Fruit fly (Drosophila melanogaster) whole organism, embryonic: Measurements from ENCODE around the gene asun.

Experiments used
- Antp ChIP-seq: fragments of 200-800 bp; sonication (Bioruptor generic); optimal IDR thresholded peaks from 3 replicates; lab custom pipeline; 2016; ENCODE audit warnings: missing biosample characterization, missing genetic modification characterization
- Atf-2 ChIP-seq: fragments of 200-800 bp; sonication (Bioruptor generic); optimal IDR thresholded peaks from 2 replicates; lab custom pipeline; 2016; ENCODE audit warnings: missing biosample characterization, missing genetic modification characterization
- B-H2 ChIP-seq: fragments of 200-800 bp; sonication (Bioruptor generic); optimal IDR thresholded peaks from 2 replicates; lab custom pipeline; 2018; ENCODE audit warnings: missing biosample characterization, mild to moderate bottlenecking, missing genetic modification characterization
- CG10147 ChIP-seq: fragments of 200-800 bp; sonication (Bioruptor generic); optimal IDR thresholded peaks from 2 replicates; lab custom pipeline; 2019; ENCODE audit warnings: missing biosample characterization, mild to moderate bottlenecking, missing genetic modification characterization, moderate library complexity
- CG10267 ChIP-seq: fragments of 200-800 bp; sonication (Bioruptor generic); optimal IDR thresholded peaks from 2 replicates; lab custom pipeline; 2018; ENCODE audit warnings: missing biosample characterization, mild to moderate bottlenecking, missing genetic modification characterization, moderate library complexity
- CG12155 ChIP-seq: fragments of 200-800 bp; sonication (Bioruptor generic); optimal IDR thresholded peaks from 3 replicates; lab custom pipeline; 2016; ENCODE audit warnings: missing biosample characterization, missing genetic modification characterization
- CG12219 ChIP-seq: fragments of 200-800 bp; sonication (Bioruptor generic); optimal IDR thresholded peaks from 3 replicates; lab custom pipeline; 2018; ENCODE audit warnings: missing biosample characterization, mild to moderate bottlenecking, missing genetic modification characterization
- CG12744 ChIP-seq: fragments of 200-800 bp; sonication (Bioruptor generic); optimal IDR thresholded peaks from 2 replicates; lab custom pipeline; 2016; ENCODE audit warnings: missing biosample characterization, missing genetic modification characterization
- CG15696 ChIP-seq: fragments of 200-800 bp; sonication (Bioruptor generic); optimal IDR thresholded peaks from 2 replicates; lab custom pipeline; 2019; ENCODE audit warnings: missing biosample characterization, mild to moderate bottlenecking, missing genetic modification characterization, moderate library complexity
- CG16863 ChIP-seq: fragments of 200-800 bp; sonication (Bioruptor generic); optimal IDR thresholded peaks from 3 replicates; lab custom pipeline; 2016; ENCODE audit warnings: missing biosample characterization, missing genetic modification characterization
- CG17328 ChIP-seq: fragments of 200-800 bp; sonication (Bioruptor generic); IDR thresholded peaks from 2 replicates; pipeline ENCODE4 v1.3.6; 2022; ENCODE audit warnings: missing biosample characterization, missing genetic modification characterization
- CG17385 ChIP-seq: fragments of 200-800 bp; sonication (Bioruptor generic); optimal IDR thresholded peaks from 3 replicates; lab custom pipeline; 2018; ENCODE audit warnings: missing biosample characterization, mild to moderate bottlenecking, missing genetic modification characterization
- CG17912 ChIP-seq: fragments of 200-800 bp; sonication (Bioruptor generic); optimal IDR thresholded peaks from 2 replicates; lab custom pipeline; 2018; ENCODE audit warnings: missing biosample characterization, mild to moderate bottlenecking, missing genetic modification characterization
- CG18619 ChIP-seq: fragments of 200-800 bp; sonication (Bioruptor generic); optimal IDR thresholded peaks from 3 replicates; lab custom pipeline; 2017; ENCODE audit warnings: missing biosample characterization, mild to moderate bottlenecking, missing genetic modification characterization
- CG2202 ChIP-seq: fragments of 200-800 bp; sonication (Bioruptor generic); optimal IDR thresholded peaks from 2 replicates; lab custom pipeline; 2018; ENCODE audit warnings: missing biosample characterization, mild to moderate bottlenecking, missing genetic modification characterization
- CG3065 ChIP-seq: fragments of 200-800 bp; sonication (Bioruptor generic); optimal IDR thresholded peaks from 2 replicates; lab custom pipeline; 2016; ENCODE audit warnings: missing biosample characterization, missing genetic modification characterization
- CG33557 ChIP-seq: fragments of 200-800 bp; sonication (Bioruptor generic); optimal IDR thresholded peaks from 2 replicates; lab custom pipeline; 2019; ENCODE audit warnings: missing biosample characterization, mild to moderate bottlenecking, missing genetic modification characterization, moderate library complexity
- CG3995 ChIP-seq: fragments of 200-800 bp; sonication (Bioruptor generic); optimal IDR thresholded peaks from 3 replicates; lab custom pipeline; 2016; ENCODE audit warnings: missing biosample characterization, missing genetic modification characterization
- CG7839 ChIP-seq: fragments of 200-800 bp; sonication (Bioruptor generic); optimal IDR thresholded peaks from 3 replicates; lab custom pipeline; 2018; ENCODE audit warnings: missing biosample characterization, mild to moderate bottlenecking, missing genetic modification characterization, moderate library complexity
- CG7987 ChIP-seq: fragments of 200-800 bp; sonication (Bioruptor generic); optimal IDR thresholded peaks from 2 replicates; lab custom pipeline; 2018; ENCODE audit warnings: missing biosample characterization, mild to moderate bottlenecking, missing genetic modification characterization, moderate library complexity
- CHES-1-like ChIP-seq: fragments of 200-800 bp; sonication (Bioruptor generic); optimal IDR thresholded peaks from 2 replicates; lab custom pipeline; 2016; ENCODE audit warnings: missing biosample characterization, missing genetic modification characterization
- D ChIP-seq, 2 experiments: fragments of 200-800 bp in 1 of 2; fragments of >200 bp in 1 of 2; sonication (Bioruptor generic) in 1 of 2; optimal IDR thresholded peaks; 2 replicates in 1 of 2; 3 replicates in 1 of 2; lab custom pipeline; 2017; ENCODE audit warnings: mild to moderate bottlenecking in 1 of 2, missing biosample characterization in 1 of 2, missing genetic modification characterization in 1 of 2, missing genetic modification reagents in 1 of 2
- Dref ChIP-seq: fragments of 200-800 bp; sonication (Bioruptor generic); IDR thresholded peaks from 2 replicates; pipeline ENCODE4 v1.3.6; 2022; ENCODE audit warnings: missing biosample characterization, missing genetic modification characterization
- ERR ChIP-seq: fragments of 200-800 bp; sonication (Bioruptor generic); optimal IDR thresholded peaks from 2 replicates; lab custom pipeline; 2016; ENCODE audit warnings: missing biosample characterization, missing genetic modification characterization
- Eip74EF ChIP-seq, 2 experiments: fragments of 200-800 bp in 1 of 2; fragments of >200 bp in 1 of 2; sonication (Bioruptor generic) in 1 of 2; optimal IDR thresholded peaks; 2 replicates each; lab custom pipeline; 2017 to 2019; ENCODE audit warnings: missing biosample characterization in 2 of 2, missing genetic modification characterization in 2 of 2, mild to moderate bottlenecking in 1 of 2, moderate library complexity in 1 of 2
- Myb ChIP-seq: fragments of 200-800 bp; sonication (Bioruptor generic); optimal IDR thresholded peaks from 2 replicates; lab custom pipeline; 2016; ENCODE audit warnings: missing biosample characterization, missing genetic modification characterization
- NC2β ChIP-seq: fragments of 200-800 bp; sonication (Bioruptor generic); optimal IDR thresholded peaks from 2 replicates; lab custom pipeline; 2016; ENCODE audit warnings: missing biosample characterization, missing genetic modification characterization
- NfI ChIP-seq: fragments of 200-800 bp; sonication (Bioruptor generic); optimal IDR thresholded peaks from 3 replicates; lab custom pipeline; 2018; ENCODE audit warnings: missing biosample characterization, mild to moderate bottlenecking, missing genetic modification characterization, moderate library complexity
- PHDP ChIP-seq: fragments of 200-800 bp; sonication (Bioruptor generic); optimal IDR thresholded peaks from 3 replicates; lab custom pipeline; 2018; ENCODE audit warnings: missing biosample characterization, mild to moderate bottlenecking, missing genetic modification characterization, moderate library complexity
- Pdp1 ChIP-seq, 2 experiments: fragments of 200-800 bp; sonication (Bioruptor generic); optimal IDR thresholded peaks; 3 replicates each; lab custom pipeline; 2016; ENCODE audit warnings: missing biosample characterization in 2 of 2, missing genetic modification characterization in 2 of 2, mild to moderate bottlenecking in 1 of 2, moderate library complexity in 1 of 2
- Spps ChIP-seq: fragments of 200-800 bp; sonication (Bioruptor generic); optimal IDR thresholded peaks from 2 replicates; lab custom pipeline; 2018; ENCODE audit warnings: missing biosample characterization, mild to moderate bottlenecking, missing genetic modification characterization
- Sry-δ ChIP-seq: fragments of 200-800 bp; sonication (Bioruptor generic); optimal IDR thresholded peaks from 2 replicates; lab custom pipeline; 2016; ENCODE audit warnings: missing biosample characterization, missing genetic modification characterization
- Tbp ChIP-seq: fragments of >200 bp; optimal IDR thresholded peaks from 2 replicates; lab custom pipeline; 2018; ENCODE audit warnings: missing biosample characterization, missing genetic modification characterization
- al ChIP-seq: fragments of 200-800 bp; sonication (Bioruptor generic); IDR thresholded peaks from 2 replicates; pipeline ENCODE4 v1.3.6; 2022; ENCODE audit warnings: missing biosample characterization, missing genetic modification characterization
- ash1 ChIP-seq: fragments of 200-800 bp; sonication (Bioruptor generic); optimal IDR thresholded peaks from 2 replicates; lab custom pipeline; 2018; ENCODE audit warnings: missing biosample characterization, mild to moderate bottlenecking, missing genetic modification characterization
- bcd ChIP-seq: fragments of 200-800 bp; sonication (Bioruptor generic); optimal IDR thresholded peaks from 2 replicates; lab custom pipeline; 2017; ENCODE audit warnings: missing biosample characterization, mild to moderate bottlenecking, missing genetic modification characterization
- exex ChIP-seq: fragments of 200-800 bp; sonication (Bioruptor generic); optimal IDR thresholded peaks from 4 replicates; lab custom pipeline; 2018; ENCODE audit warnings: missing biosample characterization, mild to moderate bottlenecking, missing genetic modification characterization, moderate library complexity
- ham ChIP-seq: fragments of 200-800 bp; sonication (Bioruptor generic); IDR thresholded peaks from 2 replicates; pipeline ENCODE4 v1.3.6; 2022; ENCODE audit warnings: missing biosample characterization, missing genetic modification characterization
- lilli ChIP-seq: fragments of 200-800 bp; sonication (Bioruptor generic); optimal IDR thresholded peaks from 3 replicates; lab custom pipeline; 2016; ENCODE audit warnings: missing biosample characterization, missing genetic modification characterization
- maf-S ChIP-seq: fragments of 200-800 bp; sonication (Bioruptor generic); optimal IDR thresholded peaks from 2 replicates; lab custom pipeline; 2016; ENCODE audit warnings: missing biosample characterization, missing genetic modification characterization
- nerfin-2 ChIP-seq: fragments of 200-800 bp; sonication (Bioruptor generic); IDR thresholded peaks from 2 replicates; pipeline ENCODE4 v1.3.6; 2022; ENCODE audit warnings: missing biosample characterization, missing genetic modification characterization; ENCODE audit not compliant: partially characterized antibody
- sob ChIP-seq: fragments of 200-800 bp; sonication (Bioruptor generic); IDR thresholded peaks from 2 replicates; pipeline ENCODE4 v1.3.6; 2022; ENCODE audit warnings: missing biosample characterization, missing genetic modification characterization
- sug ChIP-seq: fragments of 200-800 bp; optimal IDR thresholded peaks from 2 replicates; lab custom pipeline; 2019; ENCODE audit warnings: missing biosample characterization, mild to moderate bottlenecking, missing genetic modification characterization, moderate library complexity
- ttk ChIP-seq: fragments of 200-800 bp; sonication (Bioruptor generic); IDR thresholded peaks from 2 replicates; pipeline ENCODE4 v2.1.2; 2022; ENCODE audit warnings: missing biosample characterization, missing genetic modification characterization
- vnd ChIP-seq: fragments of 200-800 bp; sonication (Bioruptor generic); IDR thresholded peaks from 3 replicates; pipeline ENCODE4 v1.3.6; 2022; ENCODE audit warnings: missing biosample characterization, missing genetic modification characterization; ENCODE audit not compliant: partially characterized antibody
- wor ChIP-seq: fragments of 200-800 bp; sonication (Bioruptor generic); IDR thresholded peaks from 2 replicates; pipeline ENCODE4 v1.3.6; 2022; ENCODE audit warnings: missing biosample characterization, missing genetic modification characterization

Gene asun

DNA sequence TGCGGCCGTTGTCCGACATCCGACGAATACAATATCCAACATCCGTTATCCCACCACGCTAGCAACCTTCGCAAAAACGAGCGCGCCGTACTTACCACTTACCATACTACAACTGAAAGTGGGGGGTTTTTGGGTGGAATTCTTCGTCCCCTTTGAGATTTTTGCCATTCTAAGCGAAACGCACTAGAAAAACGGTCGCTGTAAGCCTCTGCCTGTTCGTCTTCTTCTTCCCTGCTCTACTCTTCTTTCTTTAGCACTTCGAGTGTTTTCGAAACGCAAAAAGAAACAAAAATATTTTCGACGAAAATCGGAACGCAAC, 14.6 kb upstream of the asun start (continued):
- TF ChIP-seq bcd (GFP tag; lab: Kevin White, UChicago) (peak; percentile 14), exex (tag; lab: Kevin White, UChicago) (no peak), al (GFP tag; lab: Robert Waterston, UW) (no peak), wor (no peak), CG12155 (GFP tag; lab: Kevin White, UChicago) (no peak), Myb (GFP tag; lab: Kevin White, UChicago) (peak; percentile 25), CG17385 (GFP tag; lab: Kevin White, UChicago) (peak; percentile 62), nerfin-2 (GFP tag; lab: Robert Waterston, UW) (no peak), Spps (tag; lab: Kevin White, UChicago) (no peak), ERR (no peak)

DNA sequence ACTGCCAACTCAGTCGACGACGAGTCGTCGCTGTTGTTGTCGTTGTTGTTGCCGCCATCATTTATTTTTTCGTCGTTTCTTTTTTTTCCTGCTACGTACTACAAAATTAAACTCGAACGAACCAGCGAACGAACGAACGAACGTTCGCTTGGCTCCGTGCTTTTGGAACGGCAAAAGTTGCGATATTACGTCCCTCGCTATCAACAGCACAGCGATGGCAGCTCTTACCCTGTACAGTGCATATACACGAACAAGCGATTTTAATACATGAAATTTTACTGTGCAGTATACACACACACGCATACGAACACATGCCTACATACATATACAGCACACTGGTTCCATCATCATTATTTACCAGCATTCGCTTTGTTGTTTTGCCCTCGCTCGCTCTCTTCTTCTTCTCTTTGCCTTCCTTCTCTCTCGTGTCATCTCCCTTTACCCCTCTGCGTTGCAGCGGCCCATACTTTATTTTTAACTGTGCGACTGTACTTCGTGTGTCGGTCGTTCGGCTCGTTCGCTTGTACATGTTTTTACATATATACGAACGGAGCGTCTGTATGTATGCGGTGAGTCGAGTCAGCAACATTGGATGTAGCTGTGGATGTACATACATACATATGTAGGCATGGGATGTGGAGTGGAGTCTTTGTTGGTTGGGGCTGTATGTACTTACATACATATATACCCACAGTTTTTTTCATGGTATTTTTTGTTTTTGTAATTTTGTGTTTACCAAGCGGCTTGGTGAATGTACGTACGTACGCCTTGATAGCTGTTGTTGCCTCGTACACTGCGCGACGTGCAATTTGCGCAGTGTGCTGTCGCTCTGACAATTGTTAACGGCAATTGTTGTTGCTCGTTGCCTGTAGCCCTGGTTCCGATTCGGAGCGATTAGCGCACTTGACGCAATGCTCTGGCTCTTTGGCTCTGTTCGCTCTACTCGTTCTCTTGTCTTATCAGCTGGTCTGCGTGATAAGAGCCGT, 13.9 kb upstream of the asun start:
- TF ChIP-seq Pdp1 (GFP tag; optimal IDR thresholded peaks at IDR 0.05; lab: Kevin White, UChicago) (peak; percentile 4 to 82), Dref (no peak), ash1 (GFP tag; lab: Kevin White, UChicago) (peak; percentile 82), CG33557 (GFP tag; lab: Kevin White, UChicago) (peak; percentile 34), B-H2 (GFP tag; lab: Kevin White, UChicago) (peak; percentile 79), CG7839 (tag; lab: Kevin White, UChicago) (peak; percentile 27), lilli (GFP tag; lab: Kevin White, UChicago) (peak; percentile 51), CG15696 (tag; lab: Kevin White, UChicago) (peak; percentile 3), Eip74EF (GFP tag; optimal IDR thresholded peaks at IDR 0.05; lab: Kevin White, UChicago) (peak in 1 of 2 experiments; percentile 5), exex (tag; lab: Kevin White, UChicago) (peak; percentile 71), NC2β (GFP tag; lab: Kevin White, UChicago) (no peak), vnd (GFP tag; lab: Robert Waterston, UW) (no peak), CG12219 (peak; percentile 6), CG10147 (GFP tag; lab: Kevin White, UChicago) (peak; percentile 40), CG16863 (GFP tag; lab: Kevin White, UChicago) (peak; percentile 32), NfI (GFP tag; lab: Kevin White, UChicago) (peak; percentile 51), PHDP (peak; percentile 24), ham (GFP tag; lab: Robert Waterston, UW) (no peak), ttk (GFP tag; lab: Robert Waterston, UW) (no peak), CG12744 (GFP tag; lab: Kevin White, UChicago) (peak; percentile 56), CHES-1-like (GFP tag; lab: Kevin White, UChicago) (peak; percentile 24), sug (tag; lab: Kevin White, UChicago) (peak; percentile 64), CG10267 (tag; lab: Kevin White, UChicago) (peak; percentile 9), CG17328 (no peak), nerfin-2 (GFP tag; lab: Robert Waterston, UW) (no peak), Tbp (GFP tag; lab: Kevin White, UChicago) (no peak), CG2202 (tag; lab: Kevin White, UChicago) (no peak), CG17912 (GFP tag; lab: Kevin White, UChicago) (peak; percentile 73), sob (GFP tag; lab: Robert Waterston, UW) (no peak), D (optimal IDR thresholded peaks at IDR 0.05; lab: Kevin White, UChicago) (peak; percentile 86), D (GFP tag; optimal IDR thresholded peaks at IDR 0.05; lab: Kevin White, UChicago) (peak; percentile 16), Atf-2 (peak; percentile 1), maf-S (GFP tag; lab: Kevin White, UChicago) (peak; percentile 37), CG3995 (GFP tag; lab: Kevin White, UChicago) (peak; percentile 75), Sry-δ (GFP tag; lab: Kevin White, UChicago) (peak; percentile 79), CG7987 (GFP tag; lab: Kevin White, UChicago) (peak; percentile 63), CG3065 (GFP tag; lab: Kevin White, UChicago) (no peak), CG17385 (GFP tag; lab: Kevin White, UChicago) (peak; percentile 99), CG18619 (peak; percentile 53), Antp (GFP tag; lab: Kevin White, UChicago) (peak; percentile 51)
